Fruit fly (Drosophila melanogaster) whole organism, wandering third instar larva: ENCODE measurements around the gene CG18249.

Experiments
- Abd-B ChIP-seq: fragments of >200 bp; optimal IDR thresholded peaks from 2 replicates; lab custom pipeline; 2017; ENCODE audit warnings: missing biosample characterization, missing genetic modification characterization
- CG9705 ChIP-seq: fragments of 200-800 bp; sonication (Bioruptor generic); optimal IDR thresholded peaks from 2 replicates; lab custom pipeline; 2018; ENCODE audit warnings: missing biosample characterization, mild to moderate bottlenecking, missing genetic modification characterization
- Dfd ChIP-seq: fragments of >200 bp; optimal IDR thresholded peaks from 2 replicates; lab custom pipeline; 2017; ENCODE audit warnings: missing biosample characterization, missing genetic modification characterization
- Dif ChIP-seq: fragments of 200-275, 200-300 bp; sonication (Bioruptor generic); optimal IDR thresholded peaks from 2 replicates; lab custom pipeline; 2018; ENCODE audit warnings: missing biosample characterization, missing genetic modification characterization; ENCODE audit not compliant: partially characterized antibody
- GATAd ChIP-seq: sonication (Bioruptor generic); optimal IDR thresholded peaks from 2 replicates; lab custom pipeline; 2016; ENCODE audit warnings: missing biosample characterization, missing genetic modification characterization
- HLH106 ChIP-seq: fragments of 200-800 bp; optimal IDR thresholded peaks from 3 replicates; lab custom pipeline; 2019; ENCODE audit warnings: missing biosample characterization, mild to moderate bottlenecking, missing genetic modification characterization, moderate library complexity
- Hnf4 ChIP-seq: fragments of 200-800 bp; sonication (Bioruptor generic); optimal IDR thresholded peaks from 2 replicates; lab custom pipeline; 2016; ENCODE audit warnings: missing biosample characterization, mild to moderate bottlenecking, missing genetic modification characterization
- Hr78 ChIP-seq: fragments of >200 bp; optimal IDR thresholded peaks from 2 replicates; lab custom pipeline; 2017; ENCODE audit warnings: missing biosample characterization, missing genetic modification characterization
- Hr83 ChIP-seq: fragments of 200-300 bp; sonication (Bioruptor generic); optimal IDR thresholded peaks from 2 replicates; lab custom pipeline; 2016; ENCODE audit warnings: missing biosample characterization, mild to moderate bottlenecking, missing genetic modification characterization, moderate library complexity; ENCODE audit not compliant: poor library complexity, severe bottlenecking
- Jra ChIP-seq: sonication (Bioruptor generic); optimal IDR thresholded peaks from 2 replicates; lab custom pipeline; 2016; ENCODE audit warnings: missing biosample characterization, missing genetic modification characterization
- Mio ChIP-seq: sonication (Bioruptor generic); optimal IDR thresholded peaks from 2 replicates; lab custom pipeline; 2016; ENCODE audit warnings: missing biosample characterization, missing genetic modification characterization
- N ChIP-seq: fragments of >200 bp; optimal IDR thresholded peaks from 2 replicates; lab custom pipeline; 2018; ENCODE audit warnings: missing biosample characterization, missing external identifiers, missing genetic modification characterization
- OdsH ChIP-seq: fragments of 200-800 bp; sonication (Bioruptor generic); optimal IDR thresholded peaks from 2 replicates; lab custom pipeline; 2016; ENCODE audit warnings: missing biosample characterization, mild to moderate bottlenecking, missing genetic modification characterization
- Rel ChIP-seq, 2 experiments: fragments of 200-800 bp; sonication (Bioruptor generic) in 1 of 2; optimal IDR thresholded peaks; 2 replicates in 1 of 2; 3 replicates in 1 of 2; lab custom pipeline; 2016 to 2019; ENCODE audit warnings: mild to moderate bottlenecking in 2 of 2, missing biosample characterization in 2 of 2, missing genetic modification characterization in 2 of 2, moderate library complexity in 1 of 2
- Sp1 ChIP-seq: fragments of 200-800 bp; sonication (Bioruptor generic); optimal IDR thresholded peaks from 3 replicates; lab custom pipeline; 2019; ENCODE audit warnings: missing biosample characterization, mild to moderate bottlenecking, missing genetic modification characterization, moderate library complexity
- br ChIP-seq: fragments of 200-800 bp; sonication (Bioruptor generic); optimal IDR thresholded peaks from 2 replicates; lab custom pipeline; 2016; ENCODE audit warnings: missing biosample characterization, missing genetic modification characterization
- brk ChIP-seq: fragments of 200-800 bp; sonication (Bioruptor generic); optimal IDR thresholded peaks from 2 replicates; lab custom pipeline; 2016; ENCODE audit warnings: missing biosample characterization, mild to moderate bottlenecking, missing genetic modification characterization
- dmrt93B ChIP-seq: fragments of 200-800 bp; sonication (Bioruptor generic); optimal IDR thresholded peaks from 2 replicates; lab custom pipeline; 2018; ENCODE audit warnings: missing biosample characterization, mild to moderate bottlenecking, missing genetic modification characterization
- ey ChIP-seq: fragments of 200-800 bp; sonication (Bioruptor generic); optimal IDR thresholded peaks from 2 replicates; lab custom pipeline; 2016; ENCODE audit warnings: missing biosample characterization, missing genetic modification characterization
- foxo ChIP-seq, 2 experiments: fragments of 200-800 bp; sonication (Bioruptor generic); optimal IDR thresholded peaks; 2 replicates in 1 of 2; 3 replicates in 1 of 2; lab custom pipeline; 2016 to 2017; ENCODE audit warnings: missing biosample characterization in 2 of 2, missing genetic modification characterization in 2 of 2
- fru ChIP-seq: fragments of 200-800 bp; sonication (Bioruptor generic); optimal IDR thresholded peaks from 3 replicates; lab custom pipeline; 2016; ENCODE audit warnings: missing biosample characterization, mild to moderate bottlenecking, missing genetic modification characterization
- h ChIP-seq: fragments of 200-800 bp; sonication (Bioruptor generic); optimal IDR thresholded peaks from 3 replicates; lab custom pipeline; 2016; ENCODE audit warnings: missing biosample characterization, mild to moderate bottlenecking, missing genetic modification characterization
- lola ChIP-seq: fragments of >200 bp; optimal IDR thresholded peaks from 2 replicates; lab custom pipeline; 2017; ENCODE audit warnings: missing biosample characterization, missing genetic modification characterization
- pan ChIP-seq: fragments of >200 bp; optimal IDR thresholded peaks from 2 replicates; lab custom pipeline; 2017
- psq ChIP-seq: fragments of 200-800 bp; sonication (Bioruptor generic); optimal IDR thresholded peaks from 3 replicates; lab custom pipeline; 2017; ENCODE audit warnings: missing biosample characterization, mild to moderate bottlenecking, missing genetic modification characterization, moderate library complexity
- sv ChIP-seq: fragments of 200-800 bp; sonication (Bioruptor generic); optimal IDR thresholded peaks from 3 replicates; lab custom pipeline; 2016; ENCODE audit warnings: missing biosample characterization, missing genetic modification characterization
- tai ChIP-seq: sonication (Bioruptor generic); optimal IDR thresholded peaks from 2 replicates; lab custom pipeline; 2016; ENCODE audit warnings: missing biosample characterization, missing genetic modification characterization
- woc ChIP-seq: sonication (Bioruptor generic); optimal IDR thresholded peaks from 2 replicates; lab custom pipeline; 2016; ENCODE audit warnings: missing biosample characterization, mild to moderate bottlenecking, missing genetic modification characterization

CG18249 gene

dm6 chr3R:8208378-8209021, 11.4 kb upstream of the CG18249 start:
- TF ChIP-seq ey (GFP tag; lab: Kevin White, UChicago) (no peak), Sp1 (GFP tag; lab: Kevin White, UChicago) (no peak), h (GFP tag; lab: Kevin White, UChicago) (peak; percentile 56), Rel (GFP tag; optimal IDR thresholded peaks at IDR 0.05; lab: Kevin White, UChicago) (no peak), Rel (tag; optimal IDR thresholded peaks at IDR 0.05; lab: Kevin White, UChicago) (peak; percentile 36), dmrt93B (no peak), pan (no peak), br (peak; percentile 21), OdsH (GFP tag; lab: Kevin White, UChicago) (no peak), tai (GFP tag; lab: Kevin White, UChicago) (no peak), Hr78 (GFP tag; lab: Kevin White, UChicago) (no peak)

- TF ChIP-seq N (GFP tag; lab: Kevin White, UChicago) (no peak), HLH106 (tag; lab: Kevin White, UChicago) (no peak), Abd-B (GFP tag; lab: Kevin White, UChicago) (no peak), br (no peak), fru (GFP tag; lab: Kevin White, UChicago) (no peak), GATAd (GFP tag; lab: Kevin White, UChicago) (no peak)
Measured at dm6 chr3R:8210837-8211488, 9.0 kb upstream of the CG18249 start.

dm6 chr3R:8212594-8212993, 7.4 kb upstream of the CG18249 start:
- TF ChIP-seq sv (peak; percentile 53), Jra (GFP tag; lab: Kevin White, UChicago) (no peak)

- TF ChIP-seq Rel (GFP tag; optimal IDR thresholded peaks at IDR 0.05; lab: Kevin White, UChicago) (no peak), Rel (tag; optimal IDR thresholded peaks at IDR 0.05; lab: Kevin White, UChicago) (peak; percentile 51), Hnf4 (GFP tag; lab: Kevin White, UChicago) (peak; percentile 1), HLH106 (tag; lab: Kevin White, UChicago) (no peak)
Measured at dm6 chr3R:8215528-8216189, 4.3 kb upstream of the CG18249 start.

DNA sequence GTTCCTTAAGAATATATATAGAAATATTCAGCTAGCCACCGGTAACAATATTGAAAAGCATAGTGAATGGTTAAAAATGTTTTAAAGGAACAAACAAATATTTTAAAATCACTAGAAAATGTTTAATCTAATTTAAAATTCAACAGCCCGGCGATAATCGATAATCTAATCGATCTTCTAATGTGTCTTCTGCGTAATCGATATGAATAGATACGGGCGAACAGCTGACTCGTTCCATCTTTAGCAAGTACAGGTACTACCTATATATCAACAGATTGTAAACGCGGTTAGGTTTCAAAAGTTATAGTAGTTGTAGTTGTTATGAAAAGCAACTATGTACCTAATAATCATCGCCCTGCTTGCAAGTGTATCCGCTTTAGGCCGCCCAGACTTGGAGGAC, 2.2 kb upstream of the CG18249 start, which contains the start of gene CG7800:
Gene CG7800, plus strand, starts transcription at position 231 of the 400 bp plus-strand sequence.
- no peak for TF ChIP-seq woc
- TF ChIP-seq Dif (GFP tag; lab: Kevin White, UChicago): no peak
- no peak for TF ChIP-seq GATAd (GFP tag; lab: Kevin White, UChicago)
- TF ChIP-seq foxo (GFP tag; optimal IDR thresholded peaks at IDR 0.05; lab: Kevin White, UChicago): no peak
- TF ChIP-seq ey (GFP tag; lab: Kevin White, UChicago): no peak
- no peak for TF ChIP-seq Hr83 (GFP tag; lab: Kevin White, UChicago)
- TF ChIP-seq Sp1 (GFP tag; lab: Kevin White, UChicago): no peak
- TF ChIP-seq Dfd (GFP tag; lab: Kevin White, UChicago): no peak
- no peak for TF ChIP-seq sv
- TF ChIP-seq Mio: no peak
- no peak for TF ChIP-seq br
- TF ChIP-seq lola (GFP tag; lab: Kevin White, UChicago): no peak
- no peak for TF ChIP-seq CG9705
- no peak for TF ChIP-seq brk (GFP tag; lab: Kevin White, UChicago)
- TF ChIP-seq psq (GFP tag; lab: Kevin White, UChicago): no peak
